Worm (Caenorhabditis elegans): ENCODE measurements around the gene trm-2A.

The trm-2A gene

DNA sequence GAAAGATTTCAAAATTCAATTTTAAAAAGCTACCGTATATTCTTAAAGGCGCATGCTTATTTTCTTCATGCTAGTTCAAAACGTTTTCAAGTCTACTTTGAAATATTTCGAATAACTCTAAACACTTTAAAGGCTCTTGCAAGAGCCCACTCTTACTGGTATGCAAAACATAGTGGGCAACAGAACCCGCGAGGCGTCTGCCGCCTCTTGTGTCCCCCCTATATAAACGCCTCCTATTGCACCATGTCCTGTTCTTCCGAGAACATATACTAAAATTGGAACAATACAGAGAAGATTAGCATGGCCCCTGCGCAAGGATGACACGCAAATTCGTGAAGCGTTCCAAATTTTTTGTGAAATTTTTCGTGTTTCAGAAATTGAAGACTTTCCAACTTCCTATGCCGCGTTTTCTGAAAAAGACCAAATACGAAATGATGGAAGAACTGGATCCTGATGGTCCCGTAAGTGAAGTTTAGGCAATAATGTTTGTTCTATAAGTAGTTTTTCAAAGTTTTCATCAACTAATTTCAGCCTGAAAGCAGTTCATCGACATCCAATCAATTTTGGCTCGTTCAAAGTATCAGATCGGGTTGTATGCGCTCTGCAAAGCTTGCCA is 45.8 kb upstream of the trm-2A start (continued):
- TF ChIP-seq zfp-3 (GFP tag; conservative IDR thresholded peaks at IDR 0.05), result no peak
- no peak for TF ChIP-seq R02D3.7 (tag; optimal IDR thresholded peaks at IDR 0.05)
- 0 out of 2 replicates have a peak, but pooled peaks have one; percentile 43 for TF ChIP-seq Y48G9A.11 (GFP tag; IDR thresholded peaks at IDR 0.05)
- TF ChIP-seq skn-1 (tag; optimal IDR thresholded peaks at IDR 0.05), result no peak
- no peak for TF ChIP-seq ztf-7 (tag; optimal IDR thresholded peaks at IDR 0.05)
- peak; percentile 74 for TF ChIP-seq snpc-1.2 (GFP tag; IDR thresholded peaks at IDR 0.05)
- no peak for TF ChIP-seq lin-29 (GFP tag; IDR thresholded peaks at IDR 0.05)
- no peak for TF ChIP-seq mep-1 (tag; optimal IDR thresholded peaks at IDR 0.05)
- peak; percentile 48; the same call in 1 of the 2 replicates for TF ChIP-seq vab-7 (GFP tag; IDR thresholded peaks at IDR 0.05)
- no peak for TF ChIP-seq lin-13 (GFP tag; optimal IDR thresholded peaks at IDR 0.05)
- no peak for TF ChIP-seq mdl-1 (tag; optimal IDR thresholded peaks at IDR 0.05)
- TF ChIP-seq ztf-11 (tag; optimal IDR thresholded peaks at IDR 0.05), result no peak
- no peak for TF ChIP-seq Y105C5A.15 (GFP tag; IDR thresholded peaks at IDR 0.05)
- TF ChIP-seq Y5F2A.4 (GFP tag; optimal IDR thresholded peaks at IDR 0.05), result no peak
- TF ChIP-seq jun-1 (tag; optimal IDR thresholded peaks at IDR 0.05), result no peak
- no peak for TF ChIP-seq nhr-48 (tag; optimal IDR thresholded peaks at IDR 0.05)
- peak; percentile 40; the same call in 1 of the 2 replicates for TF ChIP-seq tra-1 (GFP tag; IDR thresholded peaks at IDR 0.05)
- no peak for TF ChIP-seq nhr-6 (tag; optimal IDR thresholded peaks at IDR 0.05)
- TF ChIP-seq nhr-237 (tag; optimal IDR thresholded peaks at IDR 0.05), result no peak
- TF ChIP-seq F26F4.8 (GFP tag; conservative IDR thresholded peaks at IDR 0.05), result peak; percentile 73
- TF ChIP-seq ces-1 (GFP tag; optimal IDR thresholded peaks at IDR 0.05), result no peak
- TF ChIP-seq ZK337.2 (GFP tag; IDR thresholded peaks at IDR 0.05), result peak; percentile 48; the same call in 1 of the 2 replicates
- TF ChIP-seq mdt-29 (GFP tag; IDR thresholded peaks at IDR 0.05), result peak; percentile 58
- TF ChIP-seq ctbp-1 (GFP tag; IDR thresholded peaks at IDR 0.05), result no peak
- 0 out of 2 replicates have a peak, but pooled peaks have one; percentile 57 for TF ChIP-seq pha-4 (GFP tag; IDR thresholded peaks at IDR 0.05)
- no peak for TF ChIP-seq pha-4 (tag; optimal IDR thresholded peaks at IDR 0.05)

ce11 chrV:866729-867128 is 38.0 kb upstream of the trm-2A start, which contains the start of gene T02B11.3:
T02B11.3 (minus strand) TSS chrV:866829.
- no peak for TF ChIP-seq ceh-44 (GFP tag; IDR thresholded peaks at IDR 0.05)
- TF ChIP-seq mdt-29 (GFP tag; IDR thresholded peaks at IDR 0.05), result no peak
- TF ChIP-seq zfp-2 (tag; optimal IDR thresholded peaks at IDR 0.05), result no peak
- TF ChIP-seq cey-2 (tag; optimal IDR thresholded peaks at IDR 0.05; ENCODE audit: borderline replicate concordance, insufficient read depth), result no peak
- TF ChIP-seq lin-38 (GFP tag; IDR thresholded peaks at IDR 0.05), result no peak
- no peak for TF ChIP-seq F44E2.7 (GFP tag; IDR thresholded peaks at IDR 0.05)
- no peak for TF ChIP-seq Y75B8A.6 (GFP tag; IDR thresholded peaks at IDR 0.05)
- no peak for TF ChIP-seq saeg-2 (GFP tag; IDR thresholded peaks at IDR 0.05)
- no peak for TF ChIP-seq hif-1 (tag; optimal IDR thresholded peaks at IDR 0.05)
- TF ChIP-seq set-16 (GFP tag; IDR thresholded peaks at IDR 0.05), result no peak
- TF ChIP-seq Y105C5A.15 (GFP tag; IDR thresholded peaks at IDR 0.05), result no peak
- TF ChIP-seq aha-1 (tag), result no peak
- TF ChIP-seq egl-27 (tag; optimal IDR thresholded peaks at IDR 0.05), result no peak
- no peak for TF ChIP-seq nhr-11 (tag; optimal IDR thresholded peaks at IDR 0.05)
- no peak for TF ChIP-seq ZK337.2 (GFP tag; IDR thresholded peaks at IDR 0.05)
- TF ChIP-seq dmd-6 (GFP tag; IDR thresholded peaks at IDR 0.05), result no peak
- TF ChIP-seq madf-9 (GFP tag; conservative IDR thresholded peaks at IDR 0.05), result no peak
